Fruit fly (Drosophila melanogaster) whole organism, adult: Measurements from ENCODE around the gene Edg78E.

Source experiments
- CG14711 ChIP-seq: fragments of 200-800 bp; sonication (Bioruptor generic); optimal IDR thresholded peaks from 2 replicates; lab custom pipeline; 2018; ENCODE audit warnings: missing biosample characterization, mild to moderate bottlenecking, missing genetic modification characterization, moderate library complexity
- CG5204 ChIP-seq: fragments of 200-800 bp; sonication (Bioruptor generic); optimal IDR thresholded peaks from 2 replicates; lab custom pipeline; 2016; ENCODE audit warnings: missing biosample characterization, missing genetic modification characterization

- TF ChIP-seq CG14711 (tag; lab: Kevin White, UChicago) (no peak), CG5204 (GFP tag; lab: Kevin White, UChicago) (no peak)
Observed at dm6 chr3L:21262426-21262825, 35.2 kb downstream of the Edg78E start.
